Worm (Caenorhabditis elegans) whole organism, midembryonic: Measurements from ENCODE around the gene K05F1.9.

ENCODE experiments used
- T22C8.4 ChIP-seq: fragments of 200-800 bp; sonication (Bioruptor generic); IDR thresholded peaks from 2 replicates; pipeline ENCODE4 v1.3.6; 2022; ENCODE audit warnings: missing genetic modification characterization, missing compliant biosample characterization
- cog-1 ChIP-seq: sonication (generic microtip); optimal IDR thresholded peaks from 2 replicates; lab custom pipeline; 2016; ENCODE audit warnings: missing genetic modification characterization, missing compliant biosample characterization
- flt-1 ChIP-seq: fragments of 200-800 bp; sonication (Bioruptor generic); IDR thresholded peaks from 2 replicates; pipeline ENCODE4 v1.3.6; 2022; ENCODE audit warnings: missing genetic modification characterization, missing compliant biosample characterization
- klf-2 ChIP-seq: fragments of 200-800 bp; sonication (Bioruptor generic); conservative IDR thresholded peaks from 2 replicates; pipeline ENCODE4 v1.3.6; 2022; ENCODE audit warnings: missing genetic modification reagents, missing genetic modification characterization, missing compliant biosample characterization
- med-1 ChIP-seq: sonication (generic microtip); optimal IDR thresholded peaks from 2 replicates; lab custom pipeline; 2017; ENCODE audit warnings: missing genetic modification characterization, mild to moderate bottlenecking, missing compliant biosample characterization, antibody characterized with exemption, missing genetic modification reagents; ENCODE audit not compliant: insufficient read depth
- ref-1 ChIP-seq: fragments of 200-800 bp; sonication (Bioruptor generic); conservative IDR thresholded peaks from 2 replicates; pipeline ENCODE4 v1.3.6; 2022; ENCODE audit warnings: missing genetic modification reagents, missing genetic modification characterization, missing compliant biosample characterization
- tab-1 ChIP-seq: fragments of 200-800 bp; sonication (Bioruptor generic); IDR thresholded peaks from 2 replicates; pipeline ENCODE4 v1.3.6; 2022; ENCODE audit warnings: missing genetic modification characterization, missing compliant biosample characterization
- ztf-23 ChIP-seq: fragments of 200-800 bp; sonication (Bioruptor generic); IDR thresholded peaks from 2 replicates; pipeline ENCODE4 v1.3.6; 2022; ENCODE audit warnings: missing genetic modification reagents, missing genetic modification characterization, missing compliant biosample characterization
- ztf-29 ChIP-seq: fragments of 200-800 bp; sonication (Bioruptor generic); IDR thresholded peaks from 2 replicates; pipeline ENCODE4 v1.3.6; 2022; ENCODE audit warnings: missing genetic modification reagents, missing genetic modification characterization, missing compliant biosample characterization

The K05F1.9 gene

ce11 chrII:5788815-5789214 is 12.2 kb downstream of the K05F1.9 start, which contains the start of gene K05F1.13:
Gene K05F1.13, plus strand, starts transcription at chrII:5789115.
- TF ChIP-seq med-1 (GFP tag; lab: Kevin White, UChicago), result no peak
- TF ChIP-seq ztf-23 (GFP tag; lab: Robert Waterston, UW), result no peak
- no peak for TF ChIP-seq ztf-29 (GFP tag; lab: Robert Waterston, UW)
- no peak for TF ChIP-seq T22C8.4 (GFP tag; lab: Robert Waterston, UW)
- TF ChIP-seq klf-2 (GFP tag; lab: Robert Waterston, UW), result no peak

- no peak for TF ChIP-seq ref-1 (GFP tag; lab: Robert Waterston, UW)
Measured at ce11 chrII:5785504-5785903, 15.5 kb downstream of the K05F1.9 start.

- peak; percentile 42; the same call in 1 of the 2 replicates for TF ChIP-seq ztf-29 (GFP tag; lab: Robert Waterston, UW)
- TF ChIP-seq T22C8.4 (GFP tag; lab: Robert Waterston, UW), result peak; percentile 60
- TF ChIP-seq klf-2 (GFP tag; lab: Robert Waterston, UW), result peak; percentile 68; the same call in 1 of the 2 replicates
- peak; percentile 70; the same call in 1 of the 2 replicates for TF ChIP-seq tab-1 (GFP tag; lab: Robert Waterston, UW)
- no peak for TF ChIP-seq med-1 (GFP tag; lab: Kevin White, UChicago)
- peak; percentile 58 for TF ChIP-seq cog-1
- peak; percentile 84 for TF ChIP-seq ztf-23 (GFP tag; lab: Robert Waterston, UW)
- peak; percentile 54; the same call in 1 of the 2 replicates for TF ChIP-seq ref-1 (GFP tag; lab: Robert Waterston, UW)
- TF ChIP-seq flt-1 (GFP tag; lab: Robert Waterston, UW), result peak; percentile 64; the same call in 1 of the 2 replicates
Measured at ce11 chrII:5781935-5782921, 18.7 kb downstream of the K05F1.9 start, which contains the start of gene K05F1.6. Gene K05F1.6, plus strand, starts transcription at chrII:5782520.

- TF ChIP-seq ref-1 (GFP tag; lab: Robert Waterston, UW) (no peak), tab-1 (GFP tag; lab: Robert Waterston, UW) (no peak), ztf-23 (GFP tag; lab: Robert Waterston, UW) (no peak), cog-1 (no peak), T22C8.4 (GFP tag; lab: Robert Waterston, UW) (no peak), klf-2 (GFP tag; lab: Robert Waterston, UW) (no peak), flt-1 (GFP tag; lab: Robert Waterston, UW) (no peak), ztf-29 (GFP tag; lab: Robert Waterston, UW) (no peak), med-1 (GFP tag; lab: Kevin White, UChicago) (no peak)
Measured at ce11 chrII:5779866-5780265, 21.1 kb downstream of the K05F1.9 start.

ce11 chrII:5777372-5777771 is 23.6 kb downstream of the K05F1.9 start:
- TF ChIP-seq flt-1 (GFP tag; lab: Robert Waterston, UW) (no peak), cog-1 (no peak), ztf-29 (GFP tag; lab: Robert Waterston, UW) (no peak), med-1 (GFP tag; lab: Kevin White, UChicago) (no peak), ztf-23 (GFP tag; lab: Robert Waterston, UW) (no peak), tab-1 (GFP tag; lab: Robert Waterston, UW) (no peak), ref-1 (GFP tag; lab: Robert Waterston, UW) (no peak), T22C8.4 (GFP tag; lab: Robert Waterston, UW) (no peak), klf-2 (GFP tag; lab: Robert Waterston, UW) (no peak)

ce11 chrII:5774879-5775278 is 26.1 kb downstream of the K05F1.9 start:
- TF ChIP-seq cog-1, result no peak
- TF ChIP-seq T22C8.4 (GFP tag; lab: Robert Waterston, UW), result no peak
- no peak for TF ChIP-seq flt-1 (GFP tag; lab: Robert Waterston, UW)
- TF ChIP-seq ztf-29 (GFP tag; lab: Robert Waterston, UW), result no peak
- TF ChIP-seq klf-2 (GFP tag; lab: Robert Waterston, UW), result no peak
- no peak for TF ChIP-seq ztf-23 (GFP tag; lab: Robert Waterston, UW)
- no peak for TF ChIP-seq tab-1 (GFP tag; lab: Robert Waterston, UW)
- TF ChIP-seq med-1 (GFP tag; lab: Kevin White, UChicago), result no peak
- no peak for TF ChIP-seq ref-1 (GFP tag; lab: Robert Waterston, UW)

ce11 chrII:5774120-5774519 is 26.9 kb downstream of the K05F1.9 start, which contains the start of the genes dmd-5 and F10C1.1:
Gene dmd-5, minus strand, starts transcription at chrII:5774220.
Gene F10C1.1, plus strand, starts transcription at chrII:5774229.
- TF ChIP-seq T22C8.4 (GFP tag; lab: Robert Waterston, UW) (no peak), tab-1 (GFP tag; lab: Robert Waterston, UW) (no peak), cog-1 (no peak), klf-2 (GFP tag; lab: Robert Waterston, UW) (no peak)

ce11 chrII:5772547-5773142 is 28.3 kb downstream of the K05F1.9 start:
- TF ChIP-seq T22C8.4 (GFP tag; lab: Robert Waterston, UW) (peak; percentile 41; the same call in 1 of the 2 replicates), flt-1 (GFP tag; lab: Robert Waterston, UW) (peak; percentile 80; the same call in 1 of the 2 replicates), tab-1 (GFP tag; lab: Robert Waterston, UW) (peak; percentile 82), med-1 (GFP tag; lab: Kevin White, UChicago) (no peak), ref-1 (GFP tag; lab: Robert Waterston, UW) (0 out of 2 replicates have a peak, but pooled peaks have one; percentile 39), ztf-23 (GFP tag; lab: Robert Waterston, UW) (peak; percentile 80), ztf-29 (GFP tag; lab: Robert Waterston, UW) (peak; percentile 50; the same call in 1 of the 2 replicates), klf-2 (GFP tag; lab: Robert Waterston, UW) (no peak; the same call in 1 of the 2 replicates), cog-1 (peak; percentile 11)
